Worm (Caenorhabditis elegans): ENCODE measurements around the gene K07F5.22.
A peak's percentile ranks its signal among the peaks of the same experiment; 100 is the strongest.

Gene K07F5.22

ce11 chrIV:9825196-9825744, 39.6 kb upstream of the K07F5.22 start, which contains the start of gene mtr-4:
mtr-4 (plus strand) TSS chrIV:9825694.
- TF ChIP-seq mdl-1 (tag; optimal IDR thresholded peaks at IDR 0.05) (peak in 1 of 2 experiments; percentile 17), arid-1 (GFP tag; conservative IDR thresholded peaks at IDR 0.05) (no peak), mxl-2 (GFP tag; conservative IDR thresholded peaks at IDR 0.05) (no peak), mep-1 (tag; optimal IDR thresholded peaks at IDR 0.05) (no peak), F44E2.7 (GFP tag; IDR thresholded peaks at IDR 0.05) (no peak), nhr-237 (tag; optimal IDR thresholded peaks at IDR 0.05) (no peak), ceh-20 (GFP tag; IDR thresholded peaks at IDR 0.05) (no peak), aly-2 (tag; optimal IDR thresholded peaks at IDR 0.05) (no peak), lir-3 (tag; optimal IDR thresholded peaks at IDR 0.05) (no peak), snpc-1.2 (GFP tag; IDR thresholded peaks at IDR 0.05) (peak; percentile 80), lin-38 (GFP tag; IDR thresholded peaks at IDR 0.05) (peak; percentile 95), nhr-41 (GFP tag; IDR thresholded peaks at IDR 0.05) (no peak), spr-1 (tag; optimal IDR thresholded peaks at IDR 0.05) (no peak), lin-13 (GFP tag; optimal IDR thresholded peaks at IDR 0.05) (no peak), zfp-3 (GFP tag; conservative IDR thresholded peaks at IDR 0.05) (no peak), madf-5 (GFP tag; IDR thresholded peaks at IDR 0.05) (no peak), dmd-9 (GFP tag; IDR thresholded peaks at IDR 0.05) (no peak), lin-29 (GFP tag; IDR thresholded peaks at IDR 0.05) (no peak), set-16 (GFP tag; IDR thresholded peaks at IDR 0.05) (no peak), fos-1 (tag; optimal IDR thresholded peaks at IDR 0.05) (no peak), dpl-1 (GFP tag; optimal IDR thresholded peaks at IDR 0.05) (peak; percentile 71), R02D3.7 (tag; optimal IDR thresholded peaks at IDR 0.05) (no peak), zfp-2 (tag; optimal IDR thresholded peaks at IDR 0.05) (no peak), vab-7 (GFP tag; IDR thresholded peaks at IDR 0.05) (no peak), dve-1 (tag; optimal IDR thresholded peaks at IDR 0.05; ENCODE audit: insufficient read depth) (no peak), F26F4.8 (GFP tag; conservative IDR thresholded peaks at IDR 0.05) (no peak), nhr-76 (tag; optimal IDR thresholded peaks at IDR 0.05) (no peak), dmd-8 (GFP tag; IDR thresholded peaks at IDR 0.05) (no peak), lin-1 (GFP tag; IDR thresholded peaks at IDR 0.05) (no peak; the same call in 1 of the 2 replicates), nhr-48 (tag; optimal IDR thresholded peaks at IDR 0.05) (no peak), nhr-102 (tag; optimal IDR thresholded peaks at IDR 0.05) (no peak), F49E8.2 (tag; optimal IDR thresholded peaks at IDR 0.05; ENCODE audit: borderline replicate concordance) (peak; percentile 5), zag-1 (tag; optimal IDR thresholded peaks at IDR 0.05) (no peak), aha-1 (tag) (no peak), mxl-3 (GFP tag; optimal IDR thresholded peaks at IDR 0.05) (no peak), ces-1 (GFP tag; optimal IDR thresholded peaks at IDR 0.05) (no peak), ztf-7 (tag; optimal IDR thresholded peaks at IDR 0.05) (no peak), nhr-10 (tag; optimal IDR thresholded peaks at IDR 0.05) (no peak), T26A8.4 (GFP tag; IDR thresholded peaks at IDR 0.05) (no peak), snpc-4 (tag; optimal IDR thresholded peaks at IDR 0.05) (no peak), egl-27 (tag; optimal IDR thresholded peaks at IDR 0.05) (no peak), tra-1 (GFP tag; IDR thresholded peaks at IDR 0.05) (0 out of 2 replicates have a peak, but pooled peaks have one; percentile 53), Y75B8A.6 (GFP tag; IDR thresholded peaks at IDR 0.05) (no peak), unc-130 (GFP tag; optimal IDR thresholded peaks at IDR 0.05) (peak; percentile 8), mes-2 (tag; optimal IDR thresholded peaks at IDR 0.05; ENCODE audit: poor library complexity, severe bottlenecking) (peak; percentile 8), Y48G9A.11 (GFP tag; IDR thresholded peaks at IDR 0.05) (no peak), daf-8 (GFP tag; IDR thresholded peaks at IDR 0.05) (no peak), hif-1 (tag; optimal IDR thresholded peaks at IDR 0.05) (no peak), unc-62 (GFP tag; optimal IDR thresholded peaks at IDR 0.05 in 1 of 2) (no peak), unc-62 (tag; optimal IDR thresholded peaks at IDR 0.05) (no peak), ztf-11 (tag; optimal IDR thresholded peaks at IDR 0.05) (no peak), Y5F2A.4 (GFP tag; optimal IDR thresholded peaks at IDR 0.05) (no peak)

All from whole organism, L4 larva.